Worm (Caenorhabditis elegans) whole organism, early embryonic: ENCODE results near the gene T04C12.9.

ENCODE experiments used
- B0310.2 ChIP-seq: sonication (generic microtip); optimal IDR thresholded peaks from 2 replicates; lab custom pipeline; 2016; ENCODE audit warnings: mild to moderate bottlenecking, missing genetic modification characterization, missing compliant biosample characterization
- F13C5.2 ChIP-seq: sonication (generic microtip); optimal IDR thresholded peaks from 2 replicates; lab custom pipeline; 2017; ENCODE audit warnings: mild to moderate bottlenecking, missing genetic modification characterization, inconsistent platforms, missing compliant biosample characterization
- aly-1 ChIP-seq: sonication (generic microtip); optimal IDR thresholded peaks from 2 replicates; lab custom pipeline; 2016; ENCODE audit warnings: missing genetic modification characterization, missing compliant biosample characterization
- ama-1 ChIP-seq: fragments of 150-350 bp; optimal IDR thresholded peaks from 2 replicates; lab custom pipeline; 2014
- ceh-13 ChIP-seq: fragments of 200-800 bp; sonication (Bioruptor generic); optimal IDR thresholded peaks from 2 replicates; lab custom pipeline; 2018; ENCODE audit warnings: mild to moderate bottlenecking, missing genetic modification characterization, missing compliant biosample characterization
- ceh-36 ChIP-seq: sonication (generic microtip); optimal IDR thresholded peaks from 2 replicates; lab custom pipeline; 2016; ENCODE audit warnings: missing genetic modification characterization, inconsistent platforms, missing compliant biosample characterization
- ets-7 ChIP-seq: sonication (generic microtip); optimal IDR thresholded peaks from 2 replicates; lab custom pipeline; 2016; ENCODE audit warnings: missing genotype, missing genetic modification characterization, missing compliant biosample characterization
- flt-1 ChIP-seq: fragments of 200-800 bp; sonication (Bioruptor generic); IDR thresholded peaks from 2 replicates; pipeline ENCODE4 v1.3.6; 2022; ENCODE audit warnings: missing genetic modification characterization, missing compliant biosample characterization
- hmbx-1 ChIP-seq: sonication (generic microtip); optimal IDR thresholded peaks from 2 replicates; lab custom pipeline; 2016; ENCODE audit warnings: mild to moderate bottlenecking, missing genetic modification characterization, missing compliant biosample characterization
- hmg-4 ChIP-seq: fragments of 200-800 bp; sonication (Bioruptor generic); optimal IDR thresholded peaks from 2 replicates; lab custom pipeline; 2018; ENCODE audit warnings: mild to moderate bottlenecking, missing genetic modification characterization, missing compliant biosample characterization
- hnd-1 ChIP-seq: sonication (generic microtip); optimal IDR thresholded peaks from 2 replicates; lab custom pipeline; 2016; ENCODE audit warnings: missing genetic modification characterization, missing compliant biosample characterization
- pes-1 ChIP-seq: fragments of 200-800 bp; sonication (Bioruptor generic); IDR thresholded peaks from 2 replicates; pipeline ENCODE4 v1.3.6; 2022; ENCODE audit warnings: missing genetic modification reagents, missing genetic modification characterization, missing compliant biosample characterization
- scrt-1 ChIP-seq: fragments of 200-800 bp; sonication (Bioruptor generic); IDR thresholded peaks from 2 replicates; pipeline ENCODE4 v1.3.6; 2022; ENCODE audit warnings: missing genetic modification characterization, missing compliant biosample characterization
- sea-1 ChIP-seq: fragments of 200-800 bp; sonication (Bioruptor generic); conservative IDR thresholded peaks from 2 replicates; pipeline ENCODE4 v1.3.6; 2022; ENCODE audit warnings: missing genetic modification characterization, missing compliant biosample characterization
- tbx-11 ChIP-seq: fragments of 200-800 bp; sonication (Bioruptor generic); IDR thresholded peaks from 2 replicates; pipeline ENCODE4 v1.3.6; 2022; ENCODE audit warnings: missing genetic modification characterization, missing compliant biosample characterization
- tbx-37 ChIP-seq: fragments of 200-800 bp; sonication (Bioruptor generic); conservative IDR thresholded peaks from 2 replicates; pipeline ENCODE4 v1.3.6; 2022; ENCODE audit warnings: missing genetic modification reagents, missing genetic modification characterization, missing compliant biosample characterization
- tra-4 ChIP-seq: sonication (generic microtip); optimal IDR thresholded peaks from 2 replicates; lab custom pipeline; 2017; ENCODE audit warnings: missing genetic modification characterization, missing compliant biosample characterization

The T04C12.9 gene

DNA sequence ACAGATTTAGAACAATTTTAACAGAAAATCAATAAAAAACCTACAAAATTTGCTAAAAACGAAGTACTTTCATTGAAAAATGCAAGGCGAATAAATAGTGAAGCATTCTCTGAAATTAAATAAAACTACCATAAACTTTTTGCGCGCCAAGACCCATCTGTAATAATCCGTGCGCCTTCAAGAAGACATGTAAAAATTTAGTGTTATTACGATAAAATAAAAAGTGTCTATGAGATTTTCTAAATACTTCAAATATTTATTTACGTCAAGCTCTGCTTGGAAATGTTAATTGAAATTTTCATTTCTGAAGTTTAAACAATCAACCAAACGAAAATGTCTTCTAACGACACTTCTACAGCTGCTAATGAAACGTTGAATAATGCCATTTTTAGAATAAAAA lies 23.0 kb downstream of the T04C12.9 start, which contains the start of gene C45B11.9:
Gene C45B11.9, plus strand, starts transcription at position 301 of the 400 bp plus-strand sequence.
- TF ChIP-seq scrt-1 (GFP tag; lab: Robert Waterston, UW) (no peak), hmg-4 (GFP tag; lab: Kevin White, UChicago) (no peak), F13C5.2 (no peak), aly-1 (tag; lab: Kevin White, UChicago) (no peak), sea-1 (GFP tag; lab: Robert Waterston, UW) (no peak), hmbx-1 (tag; lab: Kevin White, UChicago) (no peak), tra-4 (tag; lab: Kevin White, UChicago) (no peak), ama-1 (no peak), ceh-13 (GFP tag; lab: Kevin White, UChicago) (no peak), ceh-36 (tag; lab: Kevin White, UChicago) (no peak)

DNA sequence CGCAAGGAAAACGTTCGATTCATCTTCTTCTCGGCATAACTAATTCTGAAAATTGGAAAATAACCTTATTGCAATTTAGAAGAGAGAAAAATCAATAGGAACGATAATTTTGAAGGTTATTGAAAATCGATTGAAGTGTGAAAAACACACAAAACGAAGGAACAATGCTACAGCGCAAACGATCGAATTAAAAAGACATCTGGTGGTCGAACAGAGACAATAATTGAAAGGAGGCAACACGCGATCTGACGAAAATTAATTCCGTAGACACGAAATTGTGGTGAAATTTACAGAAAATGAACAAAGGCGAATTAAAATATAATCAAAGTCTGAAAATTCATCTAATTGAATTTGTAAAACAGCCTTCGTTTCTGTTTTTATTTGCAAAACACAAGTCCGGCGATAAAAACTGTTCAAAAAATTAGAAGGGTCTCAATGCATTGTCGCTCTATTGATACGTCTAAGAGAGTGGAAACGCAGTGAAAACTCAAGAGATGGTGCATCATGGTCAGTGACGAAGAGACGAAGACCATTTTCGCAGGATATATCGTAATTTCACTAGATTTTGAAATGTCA lies 23.5 kb downstream of the T04C12.9 start, which contains the start of gene pak-2:
Gene pak-2, minus strand, starts transcription at position 51 of the 576 bp plus-strand sequence.
- no peak for TF ChIP-seq sea-1 (GFP tag; lab: Robert Waterston, UW)
- TF ChIP-seq tbx-11 = no peak
- 0 out of 2 replicates have a peak, but pooled peaks have one; percentile 22 for TF ChIP-seq tbx-37 (GFP tag; lab: Robert Waterston, UW)
- TF ChIP-seq flt-1 (GFP tag; lab: Robert Waterston, UW) = no peak
- TF ChIP-seq ceh-13 (GFP tag; lab: Kevin White, UChicago) = peak; percentile 25
- no peak for TF ChIP-seq hmbx-1 (tag; lab: Kevin White, UChicago)
- no peak for TF ChIP-seq scrt-1 (GFP tag; lab: Robert Waterston, UW)
- TF ChIP-seq ama-1 = no peak
- peak; percentile 25 for TF ChIP-seq hnd-1
- peak; percentile 74 for TF ChIP-seq ets-7 (tag; lab: Kevin White, UChicago)
- TF ChIP-seq hmg-4 (GFP tag; lab: Kevin White, UChicago) = no peak
- no peak for TF ChIP-seq ceh-36 (tag; lab: Kevin White, UChicago)
- TF ChIP-seq aly-1 (tag; lab: Kevin White, UChicago) = no peak
- TF ChIP-seq B0310.2 (tag; lab: Kevin White, UChicago) = peak; percentile 38
- no peak for TF ChIP-seq pes-1
- TF ChIP-seq tra-4 (tag; lab: Kevin White, UChicago) = no peak
- TF ChIP-seq F13C5.2 = peak; percentile 82

DNA sequence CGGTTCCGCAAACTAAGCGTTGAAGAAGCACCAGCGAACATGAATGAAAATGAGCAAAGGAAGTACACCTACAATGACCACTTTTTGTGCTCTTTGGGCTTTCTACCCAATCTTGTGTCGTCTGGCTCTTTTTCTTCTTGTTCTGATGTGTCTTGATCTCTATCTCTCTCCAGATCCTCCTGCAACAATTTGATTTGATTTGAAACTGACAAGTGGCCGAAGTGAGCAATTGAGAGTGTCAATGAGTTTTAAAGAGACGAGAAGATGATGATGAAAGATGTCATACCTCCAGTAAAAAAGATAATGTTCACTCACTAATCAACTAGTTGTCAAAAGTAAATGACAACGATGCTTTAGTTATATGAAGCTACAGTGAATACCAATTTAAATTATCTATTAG lies 28.3 kb downstream of the T04C12.9 start, which contains the start of gene pptr-2:
Gene pptr-2, minus strand, starts transcription at position 184 of the 400 bp plus-strand sequence.
- TF ChIP-seq tbx-37 (GFP tag; lab: Robert Waterston, UW) = no peak
- TF ChIP-seq tra-4 (tag; lab: Kevin White, UChicago) = no peak
- TF ChIP-seq ceh-13 (GFP tag; lab: Kevin White, UChicago) = no peak
- no peak for TF ChIP-seq sea-1 (GFP tag; lab: Robert Waterston, UW)
- no peak for TF ChIP-seq flt-1 (GFP tag; lab: Robert Waterston, UW)
- no peak for TF ChIP-seq scrt-1 (GFP tag; lab: Robert Waterston, UW)
- no peak for TF ChIP-seq B0310.2 (tag; lab: Kevin White, UChicago)
- TF ChIP-seq F13C5.2 = no peak
- TF ChIP-seq ama-1 = no peak
- no peak for TF ChIP-seq ets-7 (tag; lab: Kevin White, UChicago)
- TF ChIP-seq aly-1 (tag; lab: Kevin White, UChicago) = no peak
- TF ChIP-seq hnd-1 = no peak
- no peak for TF ChIP-seq hmg-4 (GFP tag; lab: Kevin White, UChicago)
- TF ChIP-seq tbx-11 = no peak
- no peak for TF ChIP-seq hmbx-1 (tag; lab: Kevin White, UChicago)
- no peak for TF ChIP-seq pes-1
- TF ChIP-seq ceh-36 (tag; lab: Kevin White, UChicago) = no peak

DNA sequence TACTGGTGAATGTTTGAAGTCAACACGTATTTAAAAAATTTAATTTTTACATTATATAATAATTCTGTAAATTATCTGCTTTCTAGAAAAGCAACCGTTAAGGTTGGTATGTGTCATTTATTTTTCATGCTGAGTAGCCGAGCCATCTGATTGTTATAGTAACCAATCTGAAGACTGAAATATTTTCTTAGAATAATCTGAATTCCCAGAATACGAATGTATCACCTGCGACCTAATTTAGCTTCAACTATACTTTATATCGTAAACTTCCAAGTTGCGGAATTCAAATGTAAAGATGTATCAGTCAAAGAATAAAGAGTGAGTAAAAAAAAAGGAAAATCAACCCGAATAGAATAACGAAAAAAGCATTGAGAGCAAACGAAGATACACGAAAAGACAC lies 29.8 kb downstream of the T04C12.9 start:
- TF ChIP-seq ama-1 (no peak), pes-1 (no peak), flt-1 (GFP tag; lab: Robert Waterston, UW) (no peak), tbx-37 (GFP tag; lab: Robert Waterston, UW) (no peak), hmg-4 (GFP tag; lab: Kevin White, UChicago) (no peak), ceh-13 (GFP tag; lab: Kevin White, UChicago) (no peak), hmbx-1 (tag; lab: Kevin White, UChicago) (no peak)

DNA sequence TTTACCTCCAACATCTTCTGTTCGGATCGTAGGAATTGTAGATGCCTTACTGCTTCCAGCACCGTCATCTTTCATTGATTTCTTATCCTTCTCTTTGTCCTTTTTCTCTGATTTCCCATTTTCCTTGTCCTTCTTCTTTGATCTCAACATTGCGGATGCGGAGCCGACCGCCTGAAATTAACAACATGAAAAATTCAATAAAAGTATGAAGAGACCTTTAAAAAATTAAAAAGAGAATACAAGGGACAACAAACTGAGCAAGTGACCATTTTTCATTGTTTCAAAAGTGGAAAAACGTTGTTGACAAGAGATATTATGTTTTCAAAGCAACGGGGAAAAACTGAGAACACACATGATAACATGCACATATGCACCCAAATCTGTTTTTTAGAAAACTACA lies 32.3 kb downstream of the T04C12.9 start:
- TF ChIP-seq tbx-37 (GFP tag; lab: Robert Waterston, UW) = no peak
- no peak for TF ChIP-seq ama-1
- TF ChIP-seq ceh-13 (GFP tag; lab: Kevin White, UChicago) = no peak
- TF ChIP-seq B0310.2 (tag; lab: Kevin White, UChicago) = no peak
- TF ChIP-seq hmbx-1 (tag; lab: Kevin White, UChicago) = no peak
- TF ChIP-seq hnd-1 = no peak
- no peak for TF ChIP-seq scrt-1 (GFP tag; lab: Robert Waterston, UW)

DNA sequence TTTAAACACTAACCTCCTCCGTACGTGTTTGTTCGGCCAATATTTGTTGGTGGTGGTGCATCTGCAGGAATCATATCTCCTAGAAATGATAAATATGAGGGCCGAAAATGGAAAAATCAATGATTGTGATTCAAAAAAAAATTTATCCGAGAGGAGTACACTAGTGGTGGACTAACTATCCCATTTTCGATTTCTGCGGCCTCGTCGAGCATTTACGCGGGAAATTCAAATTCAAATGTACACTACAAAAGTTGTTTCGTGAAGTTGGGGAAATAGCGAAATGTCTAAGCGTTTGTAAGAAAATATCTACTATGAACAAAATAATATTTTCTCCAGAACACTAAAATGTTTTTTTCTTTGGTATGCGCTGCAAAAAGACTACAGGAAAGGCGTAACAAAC lies 33.7 kb downstream of the T04C12.9 start:
- TF ChIP-seq ama-1 = no peak
- TF ChIP-seq B0310.2 (tag; lab: Kevin White, UChicago) = no peak
- TF ChIP-seq F13C5.2 = peak; percentile 21
- TF ChIP-seq hmbx-1 (tag; lab: Kevin White, UChicago) = no peak
- peak; percentile 23 for TF ChIP-seq ets-7 (tag; lab: Kevin White, UChicago)
- TF ChIP-seq flt-1 (GFP tag; lab: Robert Waterston, UW) = no peak
- TF ChIP-seq aly-1 (tag; lab: Kevin White, UChicago) = no peak
- no peak for TF ChIP-seq tbx-11
- TF ChIP-seq sea-1 (GFP tag; lab: Robert Waterston, UW) = no peak
- peak; percentile 83 for TF ChIP-seq tbx-37 (GFP tag; lab: Robert Waterston, UW)
- no peak for TF ChIP-seq tra-4 (tag; lab: Kevin White, UChicago)
- peak; percentile 13 for TF ChIP-seq hnd-1
- TF ChIP-seq ceh-36 (tag; lab: Kevin White, UChicago) = no peak

DNA sequence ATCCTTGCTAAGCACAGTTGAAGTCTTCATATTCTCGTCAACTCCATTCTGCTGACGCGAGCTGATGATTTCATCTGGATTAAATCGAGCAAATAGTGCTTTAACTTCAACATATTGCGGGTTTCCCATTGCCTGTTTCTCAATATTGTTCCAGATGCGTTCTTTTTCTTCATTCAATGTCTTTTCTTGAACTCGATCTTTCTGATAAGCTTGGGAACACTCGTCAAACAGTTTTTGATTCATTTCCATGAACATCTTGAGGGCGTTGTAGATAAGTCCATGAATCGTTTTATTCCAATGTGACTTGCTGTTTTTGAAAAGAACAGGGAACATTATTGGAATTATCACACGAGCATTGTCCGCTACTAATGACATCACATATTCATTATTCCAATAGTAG lies 35.3 kb downstream of the T04C12.9 start:
- TF ChIP-seq tbx-37 (GFP tag; lab: Robert Waterston, UW) (no peak), tra-4 (tag; lab: Kevin White, UChicago) (no peak), ceh-13 (GFP tag; lab: Kevin White, UChicago) (no peak), ama-1 (no peak), ceh-36 (tag; lab: Kevin White, UChicago) (no peak), hmg-4 (GFP tag; lab: Kevin White, UChicago) (no peak), F13C5.2 (no peak), pes-1 (no peak), aly-1 (tag; lab: Kevin White, UChicago) (no peak), scrt-1 (GFP tag; lab: Robert Waterston, UW) (no peak), hmbx-1 (tag; lab: Kevin White, UChicago) (no peak), sea-1 (GFP tag; lab: Robert Waterston, UW) (no peak), hnd-1 (no peak), flt-1 (GFP tag; lab: Robert Waterston, UW) (no peak)
